Fruit fly (Drosophila melanogaster) whole organism: ENCODE data around the gene mag.

Experiments used
- CG8478 ChIP-seq: fragments of >200 bp; optimal IDR thresholded peaks from 2 replicates; lab custom pipeline; 2018; ENCODE audit warnings: inconsistent platforms
- Dll ChIP-seq: fragments of >200 bp; optimal IDR thresholded peaks from 2 replicates; lab custom pipeline; 2017
- EcR ChIP-seq, 2 experiments: fragments of >200 bp; optimal IDR thresholded peaks; 2 replicates each; lab custom pipeline; 2017; ENCODE audit warnings: missing biosample characterization in 2 of 2, missing genetic modification characterization in 2 of 2, missing genetic modification reagents in 2 of 2
- psq ChIP-seq: fragments of >200 bp; optimal IDR thresholded peaks from 2 replicates; lab custom pipeline; 2017
- usp ChIP-seq: fragments of >200 bp; optimal IDR thresholded peaks from 2 replicates; lab custom pipeline; 2017; ENCODE audit warnings: missing biosample characterization, missing genetic modification characterization, mixed read lengths

DNA sequence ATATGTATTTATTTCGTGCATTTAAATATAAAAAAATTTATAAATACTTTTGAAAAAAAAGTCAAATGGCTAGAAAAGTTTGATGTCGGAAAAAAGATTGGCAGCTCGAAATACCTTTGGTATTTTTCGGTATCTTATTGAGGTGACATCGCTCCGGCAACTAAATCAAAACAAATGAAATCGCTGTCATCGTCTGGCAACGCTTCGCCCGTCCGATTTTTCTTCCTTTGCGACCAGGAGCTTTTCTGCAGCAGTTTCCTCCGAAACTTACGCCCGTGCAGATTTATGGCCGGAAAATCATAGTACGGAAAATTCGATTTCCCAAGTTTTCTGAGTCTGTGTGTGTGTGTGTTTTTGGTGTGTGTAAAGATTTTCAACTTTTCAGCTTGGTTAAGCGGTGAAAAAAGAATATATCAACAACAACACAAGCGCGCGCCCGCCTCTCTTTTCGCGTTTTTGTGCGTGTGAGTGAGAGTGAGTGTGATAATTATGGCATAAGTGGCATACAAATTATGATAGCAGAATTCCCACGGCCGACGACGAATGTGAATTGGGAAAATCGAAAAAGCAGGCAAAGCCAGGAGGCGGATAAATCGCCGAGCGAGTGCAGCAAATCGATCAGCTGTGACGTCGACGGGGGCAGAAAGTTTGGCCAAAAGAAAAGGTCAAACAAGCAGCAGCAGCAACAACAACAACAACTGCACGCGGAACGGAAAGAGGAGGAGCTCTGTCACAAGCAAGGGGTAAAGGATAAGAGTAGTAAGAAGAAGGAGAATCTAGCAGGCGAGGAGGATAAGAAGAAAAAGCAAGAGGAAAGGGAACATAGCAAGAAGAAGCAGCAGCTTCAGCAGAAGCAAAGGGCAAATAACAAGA is 36.9 kb downstream of the mag start, which contains the start of gene CG32425:
- no peak for TF ChIP-seq psq
- TF ChIP-seq CG8478 (lab: Kevin White, UChicago), result no peak
- no peak for TF ChIP-seq usp (GFP tag; lab: Kevin White, UChicago)
- TF ChIP-seq Dll (lab: Kevin White, UChicago), result no peak
- TF ChIP-seq EcR (GFP tag; optimal IDR thresholded peaks at IDR 0.05; lab: Kevin White, UChicago), result no peak
